Fruit fly (Drosophila melanogaster) whole organism, embryonic: ENCODE data around the gene CG17327.

Source experiments
- Asciz ChIP-seq: fragments of 200-800 bp; sonication (Bioruptor generic); optimal IDR thresholded peaks from 2 replicates; lab custom pipeline; 2017; ENCODE audit warnings: missing biosample characterization, mild to moderate bottlenecking, missing genetic modification characterization, missing genetic modification reagents
- B-H2 ChIP-seq: fragments of 200-800 bp; sonication (Bioruptor generic); optimal IDR thresholded peaks from 2 replicates; lab custom pipeline; 2018; ENCODE audit warnings: missing biosample characterization, mild to moderate bottlenecking, missing genetic modification characterization
- CG10366 ChIP-seq: fragments of 200-800 bp; sonication (Bioruptor generic); IDR thresholded peaks from 2 replicates; pipeline ENCODE4 v1.3.6; 2022; ENCODE audit warnings: missing biosample characterization, missing genetic modification characterization
- CG10431 ChIP-seq: fragments of 200-800 bp; sonication (Bioruptor generic); optimal IDR thresholded peaks from 3 replicates; lab custom pipeline; 2018; ENCODE audit warnings: missing biosample characterization, mild to moderate bottlenecking, missing genetic modification characterization
- CG10979 ChIP-seq: fragments of 200-800 bp; sonication (Bioruptor generic); optimal IDR thresholded peaks from 2 replicates; lab custom pipeline; 2018; ENCODE audit warnings: missing biosample characterization, mild to moderate bottlenecking, missing genetic modification characterization, moderate library complexity
- CG11560 ChIP-seq: fragments of 200-800 bp; sonication (Bioruptor generic); IDR thresholded peaks from 3 replicates; pipeline ENCODE4 v1.3.6; 2022; ENCODE audit warnings: missing biosample characterization, missing genetic modification characterization
- CG11696 ChIP-seq: fragments of 200-800 bp; sonication (Bioruptor generic); IDR thresholded peaks from 2 replicates; pipeline ENCODE4 v1.3.6; 2022; ENCODE audit warnings: missing biosample characterization, missing genetic modification characterization
- CG14667 ChIP-seq: fragments of 200-800 bp; sonication (Bioruptor generic); IDR thresholded peaks from 2 replicates; pipeline ENCODE4 v1.3.6; 2022; ENCODE audit warnings: missing biosample characterization, missing genetic modification characterization
- CG15269 ChIP-seq: fragments of 200-800 bp; sonication (Bioruptor generic); optimal IDR thresholded peaks from 2 replicates; lab custom pipeline; 2018; ENCODE audit warnings: missing biosample characterization, mild to moderate bottlenecking, missing genetic modification characterization, moderate library complexity
- CG16779 ChIP-seq: fragments of 200-800 bp; sonication (Bioruptor generic); IDR thresholded peaks from 2 replicates; pipeline ENCODE4 v1.3.6; 2022; ENCODE audit warnings: missing biosample characterization, missing genetic modification characterization
- CG17186 ChIP-seq: fragments of 200-800 bp; sonication (Bioruptor generic); optimal IDR thresholded peaks from 3 replicates; lab custom pipeline; 2017; ENCODE audit warnings: missing biosample characterization, missing genetic modification reagents, missing genetic modification characterization
- CG31388 ChIP-seq: fragments of 200-800 bp; sonication (Bioruptor generic); optimal IDR thresholded peaks from 2 replicates; lab custom pipeline; 2016; ENCODE audit warnings: missing biosample characterization, missing genetic modification characterization
- CG3163 ChIP-seq: fragments of 200-800 bp; sonication (Bioruptor generic); optimal IDR thresholded peaks from 3 replicates; lab custom pipeline; 2016; ENCODE audit warnings: missing biosample characterization, missing genetic modification characterization
- CG4282 ChIP-seq: fragments of 200-800 bp; sonication (Bioruptor generic); optimal IDR thresholded peaks from 2 replicates; lab custom pipeline; 2016; ENCODE audit warnings: missing biosample characterization, missing genetic modification characterization
- CG4360 ChIP-seq: fragments of 200-800 bp; sonication (Bioruptor generic); IDR thresholded peaks from 2 replicates; pipeline ENCODE4 v1.3.6; 2022; ENCODE audit warnings: missing biosample characterization, missing genetic modification characterization
- CG6272 ChIP-seq: fragments of 200-800 bp; sonication (Bioruptor generic); IDR thresholded peaks from 2 replicates; pipeline ENCODE4 v1.3.6; 2022; ENCODE audit warnings: missing biosample characterization, missing genetic modification characterization
- CG7372 ChIP-seq: fragments of 200-800 bp; sonication (Bioruptor generic); IDR thresholded peaks from 2 replicates; pipeline ENCODE4 v1.3.6; 2022; ENCODE audit warnings: missing biosample characterization, missing genetic modification characterization
- CG8359 ChIP-seq: fragments of 200-800 bp; sonication (Bioruptor generic); optimal IDR thresholded peaks from 2 replicates; lab custom pipeline; 2017; ENCODE audit warnings: missing biosample characterization, mild to moderate bottlenecking, missing genetic modification characterization, borderline replicate concordance
- CG8944 ChIP-seq: fragments of 200-800 bp; sonication (Bioruptor generic); optimal IDR thresholded peaks from 3 replicates; lab custom pipeline; 2016; ENCODE audit warnings: missing biosample characterization, missing genetic modification characterization
- CG9797 ChIP-seq: fragments of 200-800 bp; sonication (Bioruptor generic); optimal IDR thresholded peaks from 3 replicates; lab custom pipeline; 2018; ENCODE audit warnings: missing biosample characterization, mild to moderate bottlenecking, missing genetic modification characterization
- CG9932 ChIP-seq: fragments of 200-800 bp; sonication (Bioruptor generic); IDR thresholded peaks from 2 replicates; pipeline ENCODE4 v1.3.6; 2022; ENCODE audit warnings: missing biosample characterization, missing genetic modification characterization
- CoRest ChIP-seq: fragments of 200-800 bp; sonication (Bioruptor generic); optimal IDR thresholded peaks from 3 replicates; lab custom pipeline; 2018; ENCODE audit warnings: missing biosample characterization, mild to moderate bottlenecking, missing genetic modification characterization, moderate library complexity
- Fer2 ChIP-seq: fragments of 200-800 bp; sonication (Bioruptor generic); optimal IDR thresholded peaks from 2 replicates; lab custom pipeline; 2018; ENCODE audit warnings: missing biosample characterization, mild to moderate bottlenecking, missing genetic modification characterization, moderate library complexity
- HLH3B ChIP-seq: fragments of 200-800 bp; sonication (Bioruptor generic); IDR thresholded peaks from 2 replicates; pipeline ENCODE4 v1.3.6; 2022; ENCODE audit warnings: missing biosample characterization, missing genetic modification characterization
- Hand ChIP-seq: fragments of 200-800 bp; sonication (Bioruptor generic); optimal IDR thresholded peaks from 2 replicates; lab custom pipeline; 2017; ENCODE audit warnings: mild to moderate bottlenecking, missing biosample characterization, missing genetic modification reagents, missing genetic modification characterization
- Hmr ChIP-seq: fragments of 200-800 bp; sonication (Bioruptor generic); optimal IDR thresholded peaks from 3 replicates; lab custom pipeline; 2017; ENCODE audit warnings: mild to moderate bottlenecking, missing biosample characterization, missing genetic modification reagents, missing genetic modification characterization
- Mrtf ChIP-seq: fragments of 200-800 bp; sonication (Bioruptor generic); IDR thresholded peaks from 3 replicates; pipeline ENCODE4 v1.3.6; 2022; ENCODE audit warnings: missing biosample characterization, missing genetic modification characterization
- Stat92E ChIP-seq, 3 experiments: fragments of >200 bp in 2 of 3; fragments of 200-800 bp in 1 of 3; sonication (Bioruptor generic) in 1 of 3; optimal IDR thresholded peaks; 2 replicates each; lab custom pipeline; 2017 to 2019; ENCODE audit warnings: missing biosample characterization in 3 of 3, missing genetic modification characterization in 3 of 3, mild to moderate bottlenecking in 1 of 3, moderate library complexity in 1 of 3
- abd-A ChIP-seq: fragments of 200-800 bp; sonication (Bioruptor generic); optimal IDR thresholded peaks from 3 replicates; lab custom pipeline; 2019; ENCODE audit warnings: missing biosample characterization, mild to moderate bottlenecking, missing genetic modification characterization, moderate library complexity
- ap ChIP-seq: fragments of 200-800 bp; sonication (Bioruptor generic); IDR thresholded peaks from 2 replicates; pipeline ENCODE4 v1.3.6; 2022; ENCODE audit warnings: missing biosample characterization, missing genetic modification characterization
- br ChIP-seq: fragments of >200 bp; optimal IDR thresholded peaks from 2 replicates; lab custom pipeline; 2017
- cas ChIP-seq: fragments of 200-800 bp; sonication (Bioruptor generic); IDR thresholded peaks from 2 replicates; pipeline ENCODE4 v1.3.6; 2022; ENCODE audit warnings: missing biosample characterization, missing genetic modification characterization
- cato ChIP-seq: fragments of 200-800 bp; sonication (Bioruptor generic); optimal IDR thresholded peaks from 2 replicates; lab custom pipeline; 2016; ENCODE audit warnings: missing biosample characterization, missing genetic modification characterization, borderline replicate concordance
- da ChIP-seq: fragments of 200-800 bp; sonication (Bioruptor generic); optimal IDR thresholded peaks from 2 replicates; lab custom pipeline; 2016; ENCODE audit warnings: missing biosample characterization, missing genetic modification characterization
- ems ChIP-seq: fragments of 200-800 bp; sonication (Bioruptor generic); optimal IDR thresholded peaks from 3 replicates; lab custom pipeline; 2016; ENCODE audit warnings: missing biosample characterization, missing genetic modification characterization
- eve ChIP-seq, 2 experiments: fragments of >200 bp; optimal IDR thresholded peaks; 2 replicates each; lab custom pipeline; 2017; ENCODE audit warnings: missing biosample characterization in 2 of 2, missing genetic modification characterization in 2 of 2
- fd102C ChIP-seq: fragments of 200-800 bp; sonication (Bioruptor generic); optimal IDR thresholded peaks from 2 replicates; lab custom pipeline; 2018; ENCODE audit warnings: missing biosample characterization, mild to moderate bottlenecking, missing genetic modification characterization, moderate library complexity
- fd96Cb ChIP-seq: fragments of 200-800 bp; sonication (Bioruptor generic); optimal IDR thresholded peaks from 2 replicates; lab custom pipeline; 2018; ENCODE audit warnings: missing biosample characterization, mild to moderate bottlenecking, missing genetic modification characterization, moderate library complexity
- jigr1 ChIP-seq: fragments of 200-800 bp; sonication (Bioruptor generic); IDR thresholded peaks from 3 replicates; pipeline ENCODE4 v1.3.6; 2022; ENCODE audit warnings: missing biosample characterization, missing genetic modification characterization
- klu ChIP-seq: fragments of 200-800 bp; sonication (Bioruptor generic); IDR thresholded peaks from 2 replicates; pipeline ENCODE4 v1.3.6; 2022; ENCODE audit warnings: missing biosample characterization, missing genetic modification characterization
- org-1 ChIP-seq: fragments of 200-800 bp; sonication (Bioruptor generic); optimal IDR thresholded peaks from 2 replicates; lab custom pipeline; 2017; ENCODE audit warnings: missing biosample characterization, missing genetic modification characterization
- pfk ChIP-seq: fragments of 200-800 bp; sonication (Bioruptor generic); optimal IDR thresholded peaks from 2 replicates; lab custom pipeline; 2018; ENCODE audit warnings: missing biosample characterization, mild to moderate bottlenecking, missing genetic modification characterization, moderate library complexity
- phol ChIP-seq: fragments of 200-800 bp; sonication (Bioruptor generic); optimal IDR thresholded peaks from 3 replicates; lab custom pipeline; 2018; ENCODE audit warnings: missing biosample characterization, mild to moderate bottlenecking, missing genetic modification characterization, moderate library complexity
- pita ChIP-seq: fragments of 200-800 bp; sonication (Bioruptor generic); optimal IDR thresholded peaks from 2 replicates; lab custom pipeline; 2017; ENCODE audit warnings: missing biosample characterization, mild to moderate bottlenecking, missing genetic modification characterization
- row ChIP-seq: fragments of 200-800 bp; sonication (Bioruptor generic); IDR thresholded peaks from 3 replicates; pipeline ENCODE4 v1.3.6; 2022; ENCODE audit warnings: missing biosample characterization, missing genetic modification characterization
- scrt ChIP-seq: fragments of 200-800 bp; sonication (Bioruptor generic); optimal IDR thresholded peaks from 2 replicates; lab custom pipeline; 2018; ENCODE audit warnings: missing biosample characterization, mild to moderate bottlenecking, missing genetic modification characterization, moderate library complexity
- slp2 ChIP-seq: fragments of 200-800 bp; sonication (Bioruptor generic); optimal IDR thresholded peaks from 2 replicates; lab custom pipeline; 2016; ENCODE audit warnings: missing biosample characterization, missing genetic modification characterization
- zen ChIP-seq: fragments of 200-800 bp; sonication (Bioruptor generic); optimal IDR thresholded peaks from 3 replicates; lab custom pipeline; 2018; ENCODE audit warnings: missing biosample characterization, mild to moderate bottlenecking, missing genetic modification characterization, moderate library complexity
- zf30C ChIP-seq: fragments of 200-800 bp; sonication (Bioruptor generic); optimal IDR thresholded peaks from 3 replicates; lab custom pipeline; 2018; ENCODE audit warnings: missing biosample characterization, mild to moderate bottlenecking, missing genetic modification characterization

Gene CG17327

dm6 chr3R:12982167-12982981 lies 15.2 kb downstream of the CG17327 start (continued):
- peak; percentile 87 for TF ChIP-seq row (GFP tag; lab: Robert Waterston, UW)
- peak; percentile 84 for TF ChIP-seq Hmr
- TF ChIP-seq HLH3B (GFP tag; lab: Robert Waterston, UW): peak; percentile 50
- TF ChIP-seq CG9797 (GFP tag; lab: Kevin White, UChicago): no peak
- TF ChIP-seq fd96Cb (tag; lab: Kevin White, UChicago): peak; percentile 60
- no peak for TF ChIP-seq abd-A (tag; lab: Kevin White, UChicago)
- peak; percentile 71 for TF ChIP-seq phol (tag; lab: Kevin White, UChicago)
- peak; percentile 83 for TF ChIP-seq CG15269 (tag; lab: Kevin White, UChicago)
- TF ChIP-seq jigr1 (GFP tag; lab: Robert Waterston, UW): no peak
- TF ChIP-seq CG10366 (GFP tag; lab: Robert Waterston, UW): peak; percentile 67
- TF ChIP-seq Stat92E (GFP tag; optimal IDR thresholded peaks at IDR 0.05; lab: Kevin White, UChicago): no peak
- TF ChIP-seq CG8944 (GFP tag; lab: Kevin White, UChicago): no peak
- TF ChIP-seq ems (GFP tag; lab: Kevin White, UChicago): no peak
- TF ChIP-seq CG14667: peak; percentile 35; the same call in 1 of the 2 replicates
- no peak for TF ChIP-seq CG8359
- no peak for TF ChIP-seq ap (GFP tag; lab: Robert Waterston, UW)
- peak; percentile 66 for TF ChIP-seq B-H2 (GFP tag; lab: Kevin White, UChicago)
- TF ChIP-seq da: no peak
- no peak for TF ChIP-seq CG4282
- TF ChIP-seq zf30C (GFP tag; lab: Kevin White, UChicago): no peak
- TF ChIP-seq CG11560 (tag; lab: Robert Waterston, UW): 0 out of 3 replicates have a peak, but pooled peaks have one; percentile 33
- TF ChIP-seq zen (tag; lab: Kevin White, UChicago): peak; percentile 30
- no peak for TF ChIP-seq CG17186
- TF ChIP-seq CG7372 (GFP tag; lab: Robert Waterston, UW): 0 out of 2 replicates have a peak, but pooled peaks have one; percentile 33
- TF ChIP-seq pita (GFP tag; lab: Kevin White, UChicago): no peak
- TF ChIP-seq CG10979 (tag; lab: Kevin White, UChicago): peak; percentile 57
- peak; percentile 50; the same call in 1 of the 3 replicates for TF ChIP-seq Mrtf
- TF ChIP-seq CoRest: peak; percentile 85
- peak; percentile 5 for TF ChIP-seq Fer2
- TF ChIP-seq eve (GFP tag; optimal IDR thresholded peaks at IDR 0.05; lab: Kevin White, UChicago): no peak
- TF ChIP-seq CG9932 (GFP tag; lab: Robert Waterston, UW): peak; percentile 81
- TF ChIP-seq CG16779: no peak
- no peak for TF ChIP-seq CG6272
- no peak for TF ChIP-seq CG3163 (GFP tag; lab: Kevin White, UChicago)
- TF ChIP-seq br (lab: Kevin White, UChicago): no peak
- no peak for TF ChIP-seq pfk
- TF ChIP-seq CG11696 (GFP tag; lab: Robert Waterston, UW): peak; percentile 97
- peak; percentile 43; the same call in 1 of the 2 replicates for TF ChIP-seq klu
- TF ChIP-seq Hand (GFP tag; lab: Kevin White, UChicago): peak; percentile 63
- TF ChIP-seq fd102C: no peak
- TF ChIP-seq org-1: peak; percentile 43
- TF ChIP-seq cato (GFP tag; lab: Kevin White, UChicago): peak; percentile 43
- no peak for TF ChIP-seq CG10431 (GFP tag; lab: Kevin White, UChicago)
- no peak for TF ChIP-seq slp2 (GFP tag; lab: Kevin White, UChicago)
- peak; percentile 55 for TF ChIP-seq scrt (GFP tag; lab: Kevin White, UChicago)
- no peak for TF ChIP-seq CG4360 (GFP tag; lab: Robert Waterston, UW)
- TF ChIP-seq cas (GFP tag; lab: Robert Waterston, UW): 0 out of 2 replicates have a peak, but pooled peaks have one; percentile 10
- TF ChIP-seq Asciz (GFP tag; lab: Kevin White, UChicago): peak; percentile 42
- TF ChIP-seq CG31388 (GFP tag; lab: Kevin White, UChicago): no peak
